Worm (Caenorhabditis elegans) whole organism, L4 larva: ENCODE data around the gene C56G2.5.

Experiments
- aha-1 ChIP-seq: fragments of 150-350 bp; peaks from one replicate; lab custom pipeline; 2014; ENCODE audit warnings: missing biosample characterization, missing genetic modification characterization
- ceh-82 ChIP-seq: sonication (generic microtip); optimal IDR thresholded peaks from 2 replicates; lab custom pipeline; 2017; ENCODE audit warnings: missing biosample characterization, missing genetic modification characterization
- ces-1 ChIP-seq: fragments of 150-350 bp; sonication (generic microtip); optimal IDR thresholded peaks from 4 replicates; lab custom pipeline; 2014; ENCODE audit warnings: missing biosample characterization, missing genetic modification reagents, missing genetic modification characterization
- hlh-11 ChIP-seq: fragments of 200-800 bp; sonication (Bioruptor generic); optimal IDR thresholded peaks from 2 replicates; lab custom pipeline; 2018; ENCODE audit warnings: mild to moderate bottlenecking, missing genetic modification characterization, missing compliant biosample characterization
- lsy-2 ChIP-seq, 2 experiments: fragments of 150-350 bp in 1 of 2; sonication (generic microtip) in 1 of 2; optimal IDR thresholded peaks; 2 replicates each; lab custom pipeline; 2014 to 2017; ENCODE audit warnings: missing biosample characterization in 2 of 2, missing genetic modification characterization in 2 of 2
- nhr-11 ChIP-seq: fragments of 150-350 bp; optimal IDR thresholded peaks from 2 replicates; lab custom pipeline; 2014; ENCODE audit warnings: missing biosample characterization, missing genetic modification characterization
- nhr-6 ChIP-seq: fragments of 150-350 bp; optimal IDR thresholded peaks from 2 replicates; lab custom pipeline; 2014; ENCODE audit warnings: missing biosample characterization, missing genetic modification characterization
- pha-4 ChIP-seq, 2 experiments: fragments of 150-350 bp in 1 of 2; fragments of 200-800 bp in 1 of 2; sonication (Bioruptor generic) in 1 of 2; IDR thresholded peaks in 1 of 2; optimal IDR thresholded peaks in 1 of 2; 2 replicates each; pipeline versions ENCODE4 v1.3.6 to Lab custom; 2014 to 2022; ENCODE audit warnings: missing genetic modification characterization in 2 of 2, missing genetic modification reagents in 2 of 2, missing biosample characterization in 1 of 2, missing compliant biosample characterization in 1 of 2
- php-3 ChIP-seq: fragments of 200-800 bp; sonication (Bioruptor generic); IDR thresholded peaks from 2 replicates; pipeline ENCODE4 v1.3.6; 2022; ENCODE audit warnings: missing genetic modification reagents, missing genetic modification characterization, missing compliant biosample characterization
- unc-39 ChIP-seq: sonication (generic microtip); optimal IDR thresholded peaks from 2 replicates; lab custom pipeline; 2017; ENCODE audit warnings: missing biosample characterization, missing genetic modification characterization
- unc-62 ChIP-seq, 3 experiments: fragments of 150-350 bp in 1 of 3; sonication (generic microtip); optimal IDR thresholded peaks in 2 of 3; peaks in 1 of 3; 1 replicate in 1 of 3; 2 replicates in 2 of 3; lab custom pipeline; 2014 to 2017; ENCODE audit warnings: missing biosample characterization in 3 of 3, missing genetic modification characterization in 3 of 3, missing genetic modification reagents in 3 of 3, missing genotype in 1 of 3
- zfp-3 ChIP-seq: fragments of 200-800 bp; sonication (Bioruptor generic); conservative IDR thresholded peaks from 2 replicates; pipeline ENCODE4 v1.3.6; 2022; ENCODE audit warnings: missing genetic modification reagents, missing genetic modification characterization, missing compliant biosample characterization

DNA sequence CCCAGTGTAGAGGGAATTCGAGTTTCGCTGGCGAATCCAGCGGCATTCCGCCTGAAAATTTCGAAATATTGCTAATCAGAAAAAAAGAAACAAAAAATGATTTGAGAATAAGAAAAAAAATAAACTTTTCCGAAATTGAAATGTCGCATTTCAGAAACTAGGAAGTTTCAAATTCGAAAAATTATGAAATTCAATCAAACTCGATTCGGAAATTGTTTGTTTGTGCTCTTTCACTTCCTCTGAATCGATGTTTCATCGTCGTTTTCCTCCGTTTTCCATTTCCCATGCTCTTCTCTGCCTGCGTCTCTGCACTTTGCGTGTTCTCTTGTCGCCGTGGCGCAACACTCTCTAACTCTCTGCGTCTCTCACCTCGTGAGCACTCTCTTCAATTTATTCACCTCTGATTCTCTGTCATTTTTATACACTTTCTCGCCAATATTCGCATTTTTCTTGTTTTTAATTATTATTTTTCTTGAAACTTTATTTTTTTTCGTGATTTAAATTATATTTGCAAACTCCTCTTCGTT is 45.7 kb downstream of the C56G2.5 start, which contains the start of gene C18F10.7:
- TF ChIP-seq unc-39 (tag; lab: Kevin White, UChicago) (no peak), aha-1 (tag; lab: Kevin White, UChicago) (peak; percentile 94), unc-62 (GFP tag; optimal IDR thresholded peaks at IDR 0.05 in 1 of 2; lab: Kevin White, UChicago) (peak in 1 of 2 experiments; percentile 70), unc-62 (tag; optimal IDR thresholded peaks at IDR 0.05; lab: Kevin White, UChicago) (no peak), nhr-6 (tag; lab: Kevin White, UChicago) (peak; percentile 21), ces-1 (GFP tag; lab: Kevin White, UChicago) (no peak), lsy-2 (tag; optimal IDR thresholded peaks at IDR 0.05; lab: Kevin White, UChicago) (peak in 1 of 2 experiments; percentile 45), pha-4 (GFP tag; IDR thresholded peaks at IDR 0.05; lab: Robert Waterston, UW) (no peak), pha-4 (tag; optimal IDR thresholded peaks at IDR 0.05; lab: Kevin White, UChicago) (peak; percentile 60), php-3 (GFP tag; lab: Robert Waterston, UW) (0 out of 2 replicates have a peak, but pooled peaks have one; percentile 31), nhr-11 (tag; lab: Kevin White, UChicago) (no peak), hlh-11 (peak; percentile 69), ceh-82 (tag; lab: Kevin White, UChicago) (no peak), zfp-3 (GFP tag; lab: Robert Waterston, UW) (no peak)
